Fruit fly (Drosophila melanogaster) S2 (cell line): Measurements from ENCODE around the gene Hex-t1.

Experiments used
- CG8478 ChIP-seq: fragments of >200 bp; optimal IDR thresholded peaks from 2 replicates; lab custom pipeline; 2018
- CTCF ChIP-seq, 2 experiments: fragments of >200 bp; optimal IDR thresholded peaks; 2 replicates each; lab custom pipeline; 2018

Gene Hex-t1

DNA sequence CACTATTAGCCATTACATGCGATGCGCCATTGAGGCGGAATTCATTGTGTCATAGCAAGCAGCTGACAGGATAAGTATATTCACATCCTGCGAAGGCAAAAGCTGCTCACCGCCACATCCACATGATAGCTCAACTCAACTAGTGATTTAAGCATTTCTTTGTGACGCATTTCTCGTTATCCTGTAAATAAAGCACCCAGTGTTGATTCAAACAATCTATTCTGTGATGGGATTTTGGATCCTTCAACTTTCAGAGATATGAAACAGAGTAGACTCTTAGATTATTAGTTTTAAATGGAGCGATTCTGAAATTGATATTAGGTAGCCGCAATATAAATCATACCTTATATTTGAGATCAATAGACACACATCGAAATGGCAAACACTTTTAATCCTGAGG, at the start of gene Hex-t1:
Gene Hex-t1 (plus strand): TSS at position 301 of the 400 bp plus-strand sequence.
- TF ChIP-seq CTCF (optimal IDR thresholded peaks at IDR 0.05; lab: Kevin White, UChicago) (no peak), CG8478 (lab: Kevin White, UChicago) (no peak)

DNA sequence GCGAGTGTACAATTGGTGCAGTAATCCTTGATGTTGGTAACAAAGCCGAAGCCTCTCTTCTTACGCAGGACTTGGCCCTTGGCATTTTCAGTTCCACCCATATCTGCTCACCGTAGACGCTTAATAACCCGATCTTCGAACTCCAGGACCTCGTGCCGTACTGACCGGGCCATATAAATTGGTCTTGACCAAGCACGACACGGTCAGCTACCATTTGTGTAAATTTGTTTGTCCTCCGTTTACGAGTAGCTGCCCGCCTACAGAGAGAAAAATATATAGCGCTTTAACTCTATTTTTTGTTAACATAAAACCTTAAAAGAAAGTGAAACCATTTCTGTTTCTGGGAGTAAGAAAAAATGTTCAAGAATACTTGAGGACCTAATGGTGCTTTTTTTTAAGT, 45.3 kb upstream of the Hex-t1 start, which contains the start of gene ppk15:
Gene ppk15 (minus strand): TSS at position 101 of the 400 bp plus-strand sequence.
- TF ChIP-seq CG8478 (lab: Kevin White, UChicago) (no peak), CTCF (optimal IDR thresholded peaks at IDR 0.05; lab: Kevin White, UChicago) (no peak)

DNA sequence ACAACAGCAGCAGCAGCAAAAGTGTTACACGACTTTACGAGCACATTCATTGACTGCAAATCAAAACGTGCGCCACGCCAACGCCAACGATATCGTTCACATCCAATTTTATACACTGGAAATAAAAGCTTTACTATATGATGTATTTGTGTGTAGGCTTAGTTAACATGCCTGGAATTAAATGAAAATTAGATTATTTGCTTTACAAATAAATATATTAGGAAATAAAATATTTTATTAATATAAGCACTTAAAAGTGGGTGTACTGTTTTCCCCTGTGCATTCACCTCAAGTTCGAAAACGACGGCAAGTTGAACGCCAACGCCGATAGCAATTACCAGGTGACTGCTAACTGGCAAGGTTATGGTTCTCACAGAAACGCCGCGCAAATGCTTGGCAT, 39.1 kb upstream of the Hex-t1 start:
- TF ChIP-seq CTCF (optimal IDR thresholded peaks at IDR 0.05; lab: Kevin White, UChicago) = no peak
- TF ChIP-seq CG8478 (lab: Kevin White, UChicago) = no peak

DNA sequence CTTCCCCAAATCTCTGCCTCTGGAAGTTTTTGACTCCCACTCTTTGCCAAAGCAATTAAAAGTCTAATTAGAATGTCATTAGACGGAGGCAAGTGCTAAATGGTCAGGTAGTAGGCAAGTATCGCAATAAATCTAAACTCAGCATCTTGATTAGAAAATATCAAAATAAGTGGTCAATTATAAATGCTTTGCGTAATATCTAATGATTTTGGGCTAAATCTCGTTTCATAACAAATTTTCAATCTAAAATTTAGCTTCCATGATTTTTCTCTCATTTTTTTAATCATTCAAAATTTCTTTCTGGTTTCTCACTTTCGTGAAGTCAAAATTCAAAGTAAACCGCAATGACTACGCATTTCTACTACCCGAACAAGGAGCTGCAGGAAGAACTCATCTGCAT, 35.1 kb upstream of the Hex-t1 start, which contains the start of gene Ald2:
Gene Ald2 (plus strand): TSS at position 301 of the 400 bp plus-strand sequence.
- TF ChIP-seq CG8478 (lab: Kevin White, UChicago) (no peak), CTCF (optimal IDR thresholded peaks at IDR 0.05; lab: Kevin White, UChicago) (no peak)

DNA sequence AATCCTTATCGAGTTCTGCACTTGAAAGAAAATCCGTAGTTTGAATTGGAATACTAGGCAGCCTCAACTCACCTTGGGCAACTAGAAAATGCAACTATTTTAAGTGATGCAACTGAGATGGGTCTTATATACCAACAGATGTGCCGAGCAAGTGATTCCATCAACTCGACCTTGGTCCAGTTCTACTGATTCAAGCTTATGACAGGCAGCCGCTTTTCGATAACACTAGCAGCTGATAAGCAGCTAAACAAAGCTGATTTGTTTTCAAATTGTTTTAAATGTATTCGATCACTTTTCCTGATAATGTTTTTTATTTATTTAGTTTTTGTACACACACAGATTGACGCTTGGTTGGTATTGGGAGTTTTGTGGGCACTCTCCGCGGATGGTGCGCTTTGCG, 23.9 kb upstream of the Hex-t1 start, which contains the start of gene CG6503:
Gene CG6503 (minus strand): TSS at position 101 of the 400 bp plus-strand sequence.
- no peak for TF ChIP-seq CTCF (optimal IDR thresholded peaks at IDR 0.05; lab: Kevin White, UChicago)
- TF ChIP-seq CG8478 (lab: Kevin White, UChicago) = no peak

DNA sequence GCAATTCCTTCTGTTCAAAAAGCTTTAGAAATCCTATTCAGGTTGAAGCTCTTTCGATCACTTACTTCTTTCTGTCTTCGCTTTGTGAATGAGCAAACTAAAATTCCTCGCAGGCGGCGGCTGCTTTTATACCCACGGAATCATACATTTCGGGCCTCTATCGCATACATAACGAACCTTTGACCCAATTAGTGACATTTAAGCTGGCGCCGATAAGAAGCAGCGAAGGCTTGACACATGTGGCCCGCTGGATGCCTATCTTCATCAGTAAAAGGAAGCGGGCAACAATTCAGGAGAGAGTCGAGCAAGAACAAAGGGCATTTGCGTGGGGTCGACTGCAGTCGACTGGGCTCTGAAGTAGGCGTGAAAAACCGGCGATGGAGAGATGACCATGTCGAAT, 23.2 kb upstream of the Hex-t1 start, which contains the start of gene CG34291:
Gene CG34291 (minus strand): TSS at position 101 of the 400 bp plus-strand sequence.
- TF ChIP-seq CG8478 (lab: Kevin White, UChicago) (no peak), CTCF (optimal IDR thresholded peaks at IDR 0.05; lab: Kevin White, UChicago) (no peak)

DNA sequence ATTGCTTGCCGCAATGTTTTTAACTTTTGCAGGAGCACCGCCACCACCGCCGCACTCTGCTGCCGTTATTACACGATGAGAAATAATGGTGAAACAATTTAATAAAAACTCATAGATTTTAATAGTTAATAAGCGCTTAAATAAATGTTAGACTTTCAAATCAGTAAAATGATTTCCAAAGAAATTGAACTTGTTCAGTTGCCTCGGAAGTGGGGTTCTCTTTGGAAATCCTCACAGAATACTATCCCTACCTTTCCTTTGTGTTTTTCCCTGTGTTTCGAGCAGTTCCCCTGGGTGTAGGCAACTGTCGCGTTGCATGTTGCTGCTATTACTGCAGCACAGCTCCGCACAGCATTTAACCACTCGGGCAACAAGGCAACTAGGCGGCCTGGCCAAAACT, 20.7 kb upstream of the Hex-t1 start:
- no peak for TF ChIP-seq CG8478 (lab: Kevin White, UChicago)
- TF ChIP-seq CTCF (optimal IDR thresholded peaks at IDR 0.05; lab: Kevin White, UChicago) = no peak

DNA sequence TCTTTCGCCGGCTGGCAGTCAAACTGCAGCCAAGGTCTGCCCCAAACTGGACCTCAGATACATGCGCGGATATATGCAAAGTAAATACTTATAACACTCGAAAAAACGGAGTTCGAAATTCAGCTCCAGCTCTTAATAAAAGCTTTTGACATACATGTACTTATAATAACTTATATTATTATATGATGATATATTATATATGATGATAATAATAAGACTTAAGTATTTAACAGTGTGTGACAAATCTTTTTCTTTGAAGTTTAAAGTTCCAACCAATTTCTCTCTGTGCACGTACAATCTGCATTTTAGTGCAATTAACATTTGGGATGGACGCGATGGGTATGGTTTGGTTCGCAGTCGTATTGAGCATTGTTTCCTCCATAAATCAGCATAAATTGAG, 19.3 kb upstream of the Hex-t1 start:
- TF ChIP-seq CG8478 (lab: Kevin White, UChicago) (no peak), CTCF (optimal IDR thresholded peaks at IDR 0.05; lab: Kevin White, UChicago) (no peak)

DNA sequence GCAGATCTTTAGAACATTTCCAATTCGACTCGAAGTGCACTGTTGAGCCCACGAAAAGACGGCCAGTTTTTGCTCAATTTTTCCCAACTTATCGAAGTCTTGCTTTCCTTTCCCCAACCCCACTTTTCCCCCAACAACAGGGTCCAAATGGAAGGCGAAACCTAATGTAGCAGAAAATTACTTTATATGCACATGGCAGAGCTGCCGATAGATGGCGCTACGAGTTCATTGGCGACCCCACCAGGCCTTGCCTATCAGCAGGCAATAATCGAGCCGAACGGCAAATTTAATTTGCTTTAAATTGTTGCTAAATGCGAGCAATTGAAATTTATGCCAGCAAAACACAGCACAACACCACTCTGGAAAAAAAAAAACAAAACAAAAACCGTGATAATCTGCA, 16.4 kb upstream of the Hex-t1 start:
- peak; percentile 72 to 78 for TF ChIP-seq CTCF (optimal IDR thresholded peaks at IDR 0.05; lab: Kevin White, UChicago)
- TF ChIP-seq CG8478 (lab: Kevin White, UChicago) = no peak

DNA sequence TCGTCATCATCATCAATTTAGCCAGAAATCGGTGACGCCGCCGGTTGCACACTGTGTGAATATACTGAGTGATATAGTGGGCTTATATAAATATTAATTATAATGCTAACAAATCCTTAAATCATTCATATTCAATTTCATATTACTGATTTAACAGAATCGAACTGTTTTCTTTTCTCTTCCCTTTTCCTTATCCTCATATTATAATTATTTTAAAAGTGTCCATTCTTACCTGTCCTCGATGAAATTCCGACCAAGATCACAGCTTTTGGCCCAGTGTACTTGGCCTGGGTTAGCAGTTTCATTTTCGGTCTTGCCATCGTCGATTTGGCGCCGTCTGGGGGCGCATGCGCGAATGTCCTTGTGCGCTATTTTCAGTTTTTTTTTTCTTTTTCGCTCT, 15.9 kb upstream of the Hex-t1 start:
- TF ChIP-seq CTCF (optimal IDR thresholded peaks at IDR 0.05; lab: Kevin White, UChicago) = no peak
- no peak for TF ChIP-seq CG8478 (lab: Kevin White, UChicago)

DNA sequence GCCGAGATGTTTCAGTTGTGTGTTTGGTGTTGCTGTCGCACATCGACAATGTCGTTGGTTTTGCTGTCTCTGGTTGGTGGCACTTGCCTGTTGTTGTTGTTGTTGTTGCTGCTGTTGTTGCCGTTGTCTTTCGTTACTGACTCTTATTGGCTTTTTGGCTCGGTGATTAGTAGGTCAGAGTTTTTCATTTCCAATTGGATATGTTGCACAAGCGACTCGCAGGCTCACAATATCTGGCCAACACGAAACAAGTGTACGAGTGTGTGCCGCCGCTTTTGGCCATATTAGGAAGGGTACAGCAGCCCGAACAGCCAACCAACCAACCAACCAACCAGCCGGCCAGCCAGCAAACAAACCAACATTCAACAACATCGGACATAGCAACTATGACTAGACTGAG, 15.1 kb upstream of the Hex-t1 start:
- no peak for TF ChIP-seq CTCF (optimal IDR thresholded peaks at IDR 0.05; lab: Kevin White, UChicago)
- TF ChIP-seq CG8478 (lab: Kevin White, UChicago) = no peak

DNA sequence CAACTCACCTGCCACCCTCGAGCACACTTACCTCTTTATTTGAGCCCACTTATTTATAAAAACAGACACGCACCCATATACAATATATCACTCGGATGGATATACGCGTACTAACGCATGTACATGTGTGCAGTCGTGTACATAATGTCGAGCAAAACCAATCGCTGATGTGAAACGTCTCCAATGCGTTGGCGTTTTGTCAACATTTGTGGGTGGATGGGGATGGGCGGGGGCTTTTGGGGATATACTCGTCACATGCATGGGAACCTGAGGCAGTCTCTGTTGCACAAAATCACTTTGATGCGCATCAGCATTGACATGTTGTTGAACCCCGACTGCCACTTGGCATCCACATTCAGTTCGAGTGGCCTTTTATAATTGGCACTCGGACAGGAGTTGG, 12.9 kb upstream of the Hex-t1 start:
- TF ChIP-seq CG8478 (lab: Kevin White, UChicago) (no peak), CTCF (optimal IDR thresholded peaks at IDR 0.05; lab: Kevin White, UChicago) (no peak)

DNA sequence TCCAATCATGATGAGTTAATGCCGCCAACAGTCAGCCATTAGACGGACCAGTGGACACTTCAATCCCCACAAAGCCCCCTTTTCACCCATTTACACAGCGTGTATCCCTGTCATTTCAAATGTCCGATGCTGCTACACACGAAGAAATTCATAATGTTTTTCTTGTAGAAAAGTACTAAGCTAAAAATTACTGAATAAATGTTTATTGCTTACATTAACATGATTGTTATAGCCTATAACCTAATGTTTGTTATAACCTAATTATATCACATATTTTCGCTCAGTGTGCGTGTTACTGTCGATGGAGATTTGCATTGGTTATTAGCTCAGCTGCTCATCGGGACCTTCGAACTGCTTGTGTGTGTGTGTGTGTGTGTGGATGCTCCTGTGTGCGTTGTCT, 12.3 kb upstream of the Hex-t1 start:
- TF ChIP-seq CTCF (optimal IDR thresholded peaks at IDR 0.05; lab: Kevin White, UChicago) (no peak), CG8478 (lab: Kevin White, UChicago) (no peak)

DNA sequence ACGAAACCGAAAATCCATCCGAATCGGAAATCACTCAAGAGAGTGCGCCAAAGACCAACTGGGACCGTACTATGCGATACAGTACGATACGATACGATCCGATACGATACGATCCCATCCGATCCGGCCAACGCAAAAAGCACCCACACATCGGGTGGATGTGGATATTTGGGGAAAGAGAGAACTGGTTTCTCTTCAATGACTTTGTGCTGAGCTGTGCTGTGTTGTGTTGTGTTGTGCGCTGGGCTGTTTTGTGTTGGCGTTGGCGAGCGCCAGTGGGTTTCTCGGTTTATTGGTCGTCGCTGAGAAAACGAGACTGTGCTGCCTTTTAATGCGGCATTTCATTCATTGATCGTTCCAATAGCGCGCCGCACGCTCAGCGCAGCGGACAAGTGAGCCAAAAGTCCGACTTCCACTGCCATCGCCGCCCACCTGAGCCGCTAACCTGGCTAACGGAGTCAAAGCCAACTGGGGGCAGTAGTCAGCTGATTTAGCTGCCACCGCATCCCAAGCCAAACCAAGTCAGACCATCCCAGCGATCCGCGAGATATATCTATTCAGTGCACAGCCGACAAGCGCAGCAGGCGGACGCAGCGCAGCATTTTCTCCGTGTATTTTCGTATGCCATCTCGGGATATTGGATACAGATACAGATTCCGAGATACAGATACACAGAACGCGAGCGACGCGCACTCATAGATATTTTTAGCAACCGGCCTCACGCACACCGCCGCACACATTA, 8.3 kb upstream of the Hex-t1 start, which contains the start of gene tx:
Gene tx (plus strand): TSS at position 324 of the 742 bp plus-strand sequence.
- TF ChIP-seq CG8478 (lab: Kevin White, UChicago) (no peak), CTCF (optimal IDR thresholded peaks at IDR 0.05; lab: Kevin White, UChicago) (no peak)

DNA sequence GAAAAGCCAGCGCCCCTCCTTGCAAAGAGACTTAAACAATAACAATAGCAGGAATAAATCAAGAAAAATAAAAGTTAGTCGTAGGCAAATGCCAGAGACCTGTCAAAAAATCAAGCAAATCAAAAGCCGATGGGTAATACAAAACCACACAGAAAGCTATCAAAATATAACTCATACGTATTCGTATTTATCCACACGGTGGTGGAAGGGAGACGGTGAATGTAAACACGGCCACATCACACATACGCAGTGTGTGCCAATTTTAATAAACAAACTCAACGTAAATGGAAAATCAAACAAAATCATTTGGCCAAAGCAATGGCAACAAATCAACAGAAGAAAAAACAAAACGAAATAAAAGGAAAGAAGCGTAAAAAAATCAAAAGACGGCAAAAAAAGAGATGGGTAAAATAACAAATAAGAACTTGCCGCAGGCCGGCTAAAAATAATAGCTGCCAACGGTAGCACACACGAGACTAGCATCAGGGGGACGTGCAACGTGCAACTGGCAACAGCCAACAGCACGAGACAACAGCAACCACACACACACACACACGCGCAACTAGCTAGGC, 6.2 kb upstream of the Hex-t1 start:
- TF ChIP-seq CG8478 (lab: Kevin White, UChicago) = no peak
- no peak for TF ChIP-seq CTCF (optimal IDR thresholded peaks at IDR 0.05; lab: Kevin White, UChicago)
